Fruit fly (Drosophila melanogaster) whole organism, prepupa: Measurements from ENCODE around the gene Ance.

ENCODE experiments used
- CG10631 ChIP-seq: fragments of 200-800 bp; sonication (Bioruptor generic); optimal IDR thresholded peaks from 2 replicates; lab custom pipeline; 2016; ENCODE audit warnings: missing biosample characterization, missing genetic modification characterization
- CG11294 ChIP-seq: fragments of 200-800 bp; sonication (Bioruptor generic); IDR thresholded peaks from 2 replicates; pipeline ENCODE4 v1.3.6; 2022; ENCODE audit warnings: missing biosample characterization, missing genetic modification characterization
- CG11762 ChIP-seq: fragments of 200-800 bp; sonication (Bioruptor generic); optimal IDR thresholded peaks from 3 replicates; lab custom pipeline; 2016; ENCODE audit warnings: missing biosample characterization, missing genetic modification characterization; ENCODE audit not compliant: insufficient read depth
- CG11902 ChIP-seq: fragments of 200-800 bp; sonication (Bioruptor generic); optimal IDR thresholded peaks from 3 replicates; lab custom pipeline; 2016; ENCODE audit warnings: missing biosample characterization, missing genetic modification characterization
- CG15336 ChIP-seq: fragments of 200-800 bp; sonication (Bioruptor generic); IDR thresholded peaks from 2 replicates; pipeline ENCODE4 v1.3.6; 2022; ENCODE audit warnings: missing biosample characterization, missing genetic modification characterization
- CG16779 ChIP-seq: fragments of 200-800 bp; sonication (Bioruptor generic); optimal IDR thresholded peaks from 3 replicates; lab custom pipeline; 2017; ENCODE audit warnings: missing biosample characterization, mild to moderate bottlenecking, missing genetic modification characterization
- CG3032 ChIP-seq: fragments of 200-800 bp; optimal IDR thresholded peaks from 2 replicates; lab custom pipeline; 2019; ENCODE audit warnings: missing biosample characterization, mild to moderate bottlenecking, missing genetic modification characterization, moderate library complexity
- CG32006 ChIP-seq: fragments of 200-800 bp; sonication (Bioruptor generic); optimal IDR thresholded peaks from 3 replicates; lab custom pipeline; 2017; ENCODE audit warnings: missing biosample characterization, mild to moderate bottlenecking, missing genetic modification characterization
- CG34406 ChIP-seq: fragments of 200-800 bp; sonication (Bioruptor generic); optimal IDR thresholded peaks from 3 replicates; lab custom pipeline; 2016; ENCODE audit warnings: missing biosample characterization, missing genetic modification characterization
- CG3919 ChIP-seq: fragments of 200-800 bp; sonication (Bioruptor generic); optimal IDR thresholded peaks from 3 replicates; lab custom pipeline; 2016; ENCODE audit warnings: missing biosample characterization, missing genetic modification characterization
- CG4318 ChIP-seq: fragments of 200-800 bp; sonication (Bioruptor generic); optimal IDR thresholded peaks from 3 replicates; lab custom pipeline; 2017; ENCODE audit warnings: missing biosample characterization, mild to moderate bottlenecking, missing genetic modification characterization
- CG6163 ChIP-seq: fragments of 200-800 bp; sonication (Bioruptor generic); IDR thresholded peaks from 3 replicates; pipeline ENCODE4 v1.3.6; 2022; ENCODE audit warnings: missing biosample characterization, missing genetic modification characterization
- CG6276 ChIP-seq: fragments of 200-800 bp; sonication (Bioruptor generic); optimal IDR thresholded peaks from 2 replicates; lab custom pipeline; 2017; ENCODE audit warnings: missing biosample characterization, mild to moderate bottlenecking, missing genetic modification characterization
- CG6792 ChIP-seq: fragments of 200-800 bp; sonication (Bioruptor generic); optimal IDR thresholded peaks from 3 replicates; lab custom pipeline; 2016; ENCODE audit warnings: missing biosample characterization, missing genetic modification characterization
- CG7368 ChIP-seq: fragments of 200-800 bp; sonication (Bioruptor generic); optimal IDR thresholded peaks from 3 replicates; lab custom pipeline; 2016; ENCODE audit warnings: missing biosample characterization, missing genetic modification characterization
- CG8119 ChIP-seq: fragments of 200-800 bp; sonication (Bioruptor generic); IDR thresholded peaks from 3 replicates; pipeline ENCODE4 v1.3.6; 2022; ENCODE audit warnings: missing biosample characterization, missing genetic modification characterization
- CG8632 ChIP-seq: fragments of 200-800 bp; sonication (Bioruptor generic); optimal IDR thresholded peaks from 3 replicates; lab custom pipeline; 2016; ENCODE audit warnings: missing biosample characterization, missing genetic modification characterization
- Eip78C ChIP-seq: fragments of 200-800 bp; sonication (Bioruptor generic); peaks from one replicate; lab custom pipeline; 2016; ENCODE audit warnings: missing biosample characterization, missing genetic modification characterization
- Ets96B ChIP-seq: fragments of 200-800 bp; optimal IDR thresholded peaks from 2 replicates; lab custom pipeline; 2019; ENCODE audit warnings: missing biosample characterization, mild to moderate bottlenecking, missing genetic modification characterization, moderate library complexity
- Hr4 ChIP-seq: fragments of 200-800 bp; sonication (Bioruptor generic); optimal IDR thresholded peaks from 3 replicates; lab custom pipeline; 2016; ENCODE audit warnings: missing biosample characterization, missing genetic modification characterization
- Lpt ChIP-seq: fragments of 200-800 bp; sonication (Bioruptor generic); optimal IDR thresholded peaks from 3 replicates; lab custom pipeline; 2016; ENCODE audit warnings: missing biosample characterization, missing genetic modification characterization
- Sox14 ChIP-seq: fragments of 200-800 bp; sonication (Bioruptor generic); optimal IDR thresholded peaks from 3 replicates; lab custom pipeline; 2016; ENCODE audit warnings: missing biosample characterization, missing genetic modification characterization
- Sox15 ChIP-seq: fragments of 200-800 bp; sonication (Bioruptor generic); optimal IDR thresholded peaks from 3 replicates; lab custom pipeline; 2016; ENCODE audit warnings: missing biosample characterization, missing genetic modification characterization
- acj6 ChIP-seq: fragments of 200-800 bp; sonication (Bioruptor generic); optimal IDR thresholded peaks from 3 replicates; lab custom pipeline; 2016; ENCODE audit warnings: missing biosample characterization, missing genetic modification characterization
- dac ChIP-seq: fragments of 200-800 bp; sonication (Bioruptor generic); optimal IDR thresholded peaks from 2 replicates; lab custom pipeline; 2017; ENCODE audit warnings: missing biosample characterization, mild to moderate bottlenecking, missing genetic modification characterization
- dsx ChIP-seq: fragments of 200-800 bp; optimal IDR thresholded peaks from 3 replicates; lab custom pipeline; 2019; ENCODE audit warnings: missing biosample characterization, mild to moderate bottlenecking, missing genetic modification characterization, moderate library complexity; ENCODE audit not compliant: poor library complexity, severe bottlenecking
- eg ChIP-seq: fragments of 200-800 bp; sonication (Bioruptor generic); IDR thresholded peaks from 3 replicates; pipeline ENCODE4 v1.3.6; 2022; ENCODE audit warnings: missing biosample characterization, missing genetic modification characterization
- esn ChIP-seq: fragments of 200-800 bp; sonication (Bioruptor generic); optimal IDR thresholded peaks from 2 replicates; lab custom pipeline; 2016; ENCODE audit warnings: missing biosample characterization, mild to moderate bottlenecking, missing genetic modification characterization, moderate library complexity
- fd59A ChIP-seq: fragments of 200-800 bp; sonication (Bioruptor generic); optimal IDR thresholded peaks from 2 replicates; lab custom pipeline; 2017; ENCODE audit warnings: missing biosample characterization, mild to moderate bottlenecking, missing genetic modification characterization, missing genetic modification reagents
- lz ChIP-seq: fragments of 200-800 bp; sonication (Bioruptor generic); optimal IDR thresholded peaks from 3 replicates; lab custom pipeline; 2016; ENCODE audit warnings: missing biosample characterization, missing genetic modification characterization
- pdm3 ChIP-seq: fragments of 200-800 bp; sonication (Bioruptor generic); optimal IDR thresholded peaks from 3 replicates; lab custom pipeline; 2016; ENCODE audit warnings: missing biosample characterization, missing genetic modification characterization
- salr ChIP-seq, 2 experiments: fragments of 200-800 bp; sonication (Bioruptor generic); optimal IDR thresholded peaks; 3 replicates each; lab custom pipeline; 2016 to 2018; ENCODE audit warnings: missing biosample characterization in 2 of 2, missing genetic modification characterization in 2 of 2, mild to moderate bottlenecking in 1 of 2
- spab ChIP-seq: fragments of 200-800 bp; sonication (Bioruptor generic); optimal IDR thresholded peaks from 2 replicates; lab custom pipeline; 2017; ENCODE audit warnings: missing biosample characterization, mild to moderate bottlenecking, missing genetic modification characterization, missing genetic modification reagents
- ss ChIP-seq, 2 experiments: fragments of 200-800 bp; sonication (Bioruptor generic); optimal IDR thresholded peaks; 2 replicates in 1 of 2; 3 replicates in 1 of 2; lab custom pipeline; 2017 to 2018; ENCODE audit warnings: mild to moderate bottlenecking in 2 of 2, missing biosample characterization in 2 of 2, missing genetic modification characterization in 2 of 2, moderate library complexity in 1 of 2
- svp ChIP-seq: fragments of 200-800 bp; sonication (Bioruptor generic); peaks from one replicate; lab custom pipeline; 2016; ENCODE audit warnings: missing biosample characterization, missing genetic modification characterization
- vri ChIP-seq: fragments of 200-800 bp; sonication (Bioruptor generic); optimal IDR thresholded peaks from 3 replicates; lab custom pipeline; 2016; ENCODE audit warnings: missing biosample characterization, mild to moderate bottlenecking, missing genetic modification characterization

The Ance gene

DNA sequence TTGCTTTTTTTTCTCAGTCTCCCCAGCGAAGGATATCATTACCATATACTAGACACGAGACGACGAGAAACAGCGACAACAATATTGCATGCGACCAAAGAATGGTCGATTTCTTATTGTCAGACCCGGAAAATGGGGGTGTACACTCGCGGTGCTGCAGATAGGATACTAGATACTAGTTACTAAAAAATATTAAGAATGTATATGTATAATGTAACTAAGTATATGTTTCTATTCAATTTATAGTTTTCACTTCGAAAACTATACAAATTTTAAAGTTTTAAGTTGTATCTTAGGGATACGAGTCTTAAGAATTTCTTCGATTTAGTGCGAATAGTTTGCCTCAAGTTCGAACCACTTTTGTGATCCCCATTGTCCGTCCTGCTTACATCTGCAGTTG, 12.0 kb upstream of the Ance start:
- TF ChIP-seq Eip78C, result peak; percentile 86
- peak; percentile 53 for TF ChIP-seq CG6792 (GFP tag; lab: Kevin White, UChicago)
- TF ChIP-seq fd59A (GFP tag; lab: Kevin White, UChicago), result peak; percentile 43
- peak; percentile 59; the same call in 2 of the 3 replicates for TF ChIP-seq eg
- TF ChIP-seq lz (GFP tag; lab: Kevin White, UChicago), result peak; percentile 33
- peak; percentile 38 for TF ChIP-seq CG16779 (tag; lab: Kevin White, UChicago)
- TF ChIP-seq dsx (GFP tag; lab: Kevin White, UChicago), result peak; percentile 64
- TF ChIP-seq CG3919 (GFP tag; lab: Kevin White, UChicago), result no peak
- no peak for TF ChIP-seq CG32006
- TF ChIP-seq CG15336, result peak; percentile 56
- TF ChIP-seq CG8632, result peak; percentile 57
- TF ChIP-seq ss (GFP tag; optimal IDR thresholded peaks at IDR 0.05; lab: Kevin White, UChicago), result peak in 1 of 2 experiments; percentile 71
- peak; percentile 35 for TF ChIP-seq CG7368 (GFP tag; lab: Kevin White, UChicago)
- TF ChIP-seq CG8119, result peak; percentile 53; the same call in 2 of the 3 replicates
- no peak for TF ChIP-seq spab (GFP tag; lab: Kevin White, UChicago)
- peak; percentile 36 for TF ChIP-seq CG11762 (GFP tag; lab: Kevin White, UChicago)
- no peak for TF ChIP-seq Hr4 (GFP tag; lab: Kevin White, UChicago)
- TF ChIP-seq salr (GFP tag; optimal IDR thresholded peaks at IDR 0.05; lab: Kevin White, UChicago), result peak in 1 of 2 experiments; percentile 39
- no peak for TF ChIP-seq CG11294 (GFP tag; lab: Robert Waterston, UW)
- TF ChIP-seq CG11902 (GFP tag; lab: Kevin White, UChicago), result no peak
- peak; percentile 70 for TF ChIP-seq Ets96B (tag; lab: Kevin White, UChicago)
- no peak for TF ChIP-seq CG10631 (GFP tag; lab: Kevin White, UChicago)
- TF ChIP-seq CG6163 (GFP tag; lab: Robert Waterston, UW), result peak; percentile 43; the same call in 1 of the 3 replicates
- TF ChIP-seq Lpt (GFP tag; lab: Kevin White, UChicago), result peak; percentile 20
- TF ChIP-seq Sox15 (GFP tag; lab: Kevin White, UChicago), result no peak
- TF ChIP-seq acj6, result peak; percentile 42
- TF ChIP-seq esn (GFP tag; lab: Kevin White, UChicago), result peak; percentile 43
- peak; percentile 22 for TF ChIP-seq Sox14 (GFP tag; lab: Kevin White, UChicago)
- no peak for TF ChIP-seq dac (GFP tag; lab: Kevin White, UChicago)
- peak; percentile 48 for TF ChIP-seq svp
- TF ChIP-seq CG34406 (GFP tag; lab: Kevin White, UChicago), result peak; percentile 33
- peak; percentile 72 for TF ChIP-seq CG3032

DNA sequence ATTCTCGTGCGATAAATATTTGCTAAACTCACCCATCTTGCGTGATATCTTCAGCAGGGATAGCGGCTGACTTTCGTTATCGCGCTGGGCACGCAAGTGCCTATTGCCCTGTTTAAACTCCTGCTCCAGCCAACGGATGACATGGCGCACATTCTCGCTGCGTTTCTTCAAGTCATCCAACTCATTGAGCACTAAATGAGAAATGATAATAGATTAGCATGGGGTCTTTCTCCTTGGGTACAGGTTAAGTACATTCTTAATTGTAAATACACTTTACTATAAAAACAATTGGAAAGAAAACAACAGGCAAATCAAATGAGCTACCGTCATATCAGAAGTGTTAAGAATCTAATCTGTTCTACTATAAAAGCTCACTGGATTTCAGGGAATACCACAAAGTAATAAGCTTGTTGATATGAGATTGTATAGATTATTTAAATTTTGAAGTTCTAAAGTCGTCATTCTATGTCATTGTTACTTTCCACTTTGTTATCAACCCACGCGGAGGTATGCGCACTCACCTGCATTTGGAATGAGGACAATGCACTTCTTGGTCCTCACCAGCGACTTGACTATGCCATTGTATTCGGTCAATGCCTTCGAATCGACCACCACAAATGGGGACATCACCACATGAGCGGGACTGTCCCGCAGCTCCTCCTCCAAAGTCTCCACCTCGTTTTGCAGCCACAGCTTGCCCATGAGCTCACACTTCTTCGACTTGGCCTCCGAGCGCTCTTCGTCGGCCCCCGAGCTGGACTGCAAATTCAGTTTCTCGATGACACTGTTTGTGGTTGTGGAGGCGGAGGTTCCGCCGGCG, 5.1 kb upstream of the Ance start:
- TF ChIP-seq pdm3 (GFP tag; lab: Kevin White, UChicago) (no peak), vri (GFP tag; lab: Kevin White, UChicago) (peak; percentile 5)

DNA sequence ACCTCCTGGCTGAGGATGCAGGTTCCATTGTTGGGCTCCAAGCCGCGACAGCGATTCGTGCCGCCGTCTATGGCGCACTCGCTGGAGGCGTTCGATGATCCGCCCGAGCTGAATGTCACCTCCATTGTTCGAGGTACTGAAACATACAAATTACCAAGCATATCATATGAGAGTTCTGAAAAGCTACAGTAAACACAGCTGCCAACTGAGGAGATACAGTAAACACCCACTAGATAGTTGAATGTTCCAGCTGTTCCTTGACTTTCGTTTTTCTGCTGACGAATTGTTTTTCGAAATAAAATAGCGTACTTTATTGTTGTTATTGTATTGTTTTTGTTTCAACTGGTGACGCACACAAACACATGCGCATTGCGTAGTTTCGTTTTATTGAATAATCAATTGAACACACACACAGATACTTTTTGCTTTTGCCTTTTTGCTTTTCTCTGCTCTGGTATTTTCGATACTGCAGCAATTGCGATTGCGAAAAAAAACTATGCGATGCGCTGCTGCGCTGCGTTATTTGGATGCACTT, 1.6 kb upstream of the Ance start:
- peak; percentile 5 for TF ChIP-seq CG16779 (tag; lab: Kevin White, UChicago)
- peak; percentile 77 for TF ChIP-seq CG6276
- TF ChIP-seq CG4318 (GFP tag; lab: Kevin White, UChicago), result no peak
- TF ChIP-seq Lpt (GFP tag; lab: Kevin White, UChicago), result no peak
- TF ChIP-seq CG6163 (GFP tag; lab: Robert Waterston, UW), result no peak
